Worm (Caenorhabditis elegans) whole organism, L3 larva: ENCODE results near the gene C17H12.5.
"Not testable (repeated sequence)": the region's sequence is repeated elsewhere in the genome, so short reads cannot be mapped to it uniquely, and the experiment has no call there.

ENCODE experiments used
- ZK546.5 ChIP-seq: sonication (generic microtip); optimal IDR thresholded peaks from 2 replicates; lab custom pipeline; 2017; ENCODE audit warnings: missing biosample characterization, missing genetic modification characterization
- ama-1 ChIP-seq: fragments of 150-350 bp; optimal IDR thresholded peaks from 2 replicates; lab custom pipeline; 2018
- ceh-82 ChIP-seq: fragments of 150-350 bp; optimal IDR thresholded peaks from 2 replicates; lab custom pipeline; 2014; ENCODE audit warnings: missing biosample characterization, missing genetic modification characterization
- daf-12 ChIP-seq: fragments of 150-350 bp; optimal IDR thresholded peaks from 2 replicates; lab custom pipeline; 2014; ENCODE audit warnings: missing biosample characterization, missing genetic modification reagents, missing genetic modification characterization
- egl-27 ChIP-seq: sonication (generic microtip); optimal IDR thresholded peaks from 4 replicates; lab custom pipeline; 2017; ENCODE audit warnings: missing biosample characterization, missing genetic modification reagents, missing genetic modification characterization
- egl-5 ChIP-seq: fragments of 150-350 bp; optimal IDR thresholded peaks from 2 replicates; lab custom pipeline; 2017; ENCODE audit warnings: missing biosample characterization, missing genetic modification reagents, missing genetic modification characterization, inconsistent platforms
- elt-1 ChIP-seq: fragments of 150-350 bp; optimal IDR thresholded peaks from 2 replicates; lab custom pipeline; 2014; ENCODE audit warnings: missing biosample characterization, missing genetic modification characterization
- elt-2 ChIP-seq: sonication (generic microtip); optimal IDR thresholded peaks from 2 replicates; lab custom pipeline; 2016; ENCODE audit warnings: missing genetic modification reagents, mild to moderate bottlenecking, missing genetic modification characterization, missing compliant biosample characterization
- eor-1 ChIP-seq, 2 experiments: fragments of 150-350 bp; optimal IDR thresholded peaks; 2 replicates each; lab custom pipeline; 2014 to 2018; ENCODE audit warnings: missing biosample characterization in 2 of 2, missing genetic modification characterization in 2 of 2
- fkh-10 ChIP-seq: sonication (generic microtip); optimal IDR thresholded peaks from 2 replicates; lab custom pipeline; 2017; ENCODE audit warnings: missing biosample characterization, missing genetic modification reagents, missing genetic modification characterization
- fos-1 ChIP-seq: fragments of 150-350 bp; optimal IDR thresholded peaks from 2 replicates; lab custom pipeline; 2014; ENCODE audit warnings: missing biosample characterization, missing genetic modification characterization
- hmg-11 ChIP-seq: sonication (generic microtip); optimal IDR thresholded peaks from 2 replicates; lab custom pipeline; 2016; ENCODE audit warnings: missing genetic modification characterization, missing compliant biosample characterization
- jun-1 ChIP-seq: fragments of 150-350 bp; optimal IDR thresholded peaks from 2 replicates; lab custom pipeline; 2014; ENCODE audit warnings: missing biosample characterization, missing genetic modification reagents, missing genetic modification characterization
- lin-15B ChIP-seq: fragments of 150-350 bp; optimal IDR thresholded peaks from 2 replicates; lab custom pipeline; 2014; ENCODE audit warnings: missing biosample characterization, missing genetic modification characterization
- lin-39 ChIP-seq: fragments of 150-350 bp; optimal IDR thresholded peaks from 2 replicates; lab custom pipeline; 2018; ENCODE audit warnings: missing biosample characterization, missing genetic modification reagents, missing genetic modification characterization
- lsy-12 ChIP-seq: sonication (generic microtip); optimal IDR thresholded peaks from 2 replicates; lab custom pipeline; 2016; ENCODE audit warnings: mild to moderate bottlenecking, missing genetic modification characterization, missing compliant biosample characterization
- nfya-1 ChIP-seq: sonication (generic microtip); optimal IDR thresholded peaks from 2 replicates; lab custom pipeline; 2017; ENCODE audit warnings: missing genetic modification characterization, mild to moderate bottlenecking, missing compliant biosample characterization, antibody characterized with exemption, moderate library complexity; ENCODE audit not compliant: insufficient read depth
- nhr-11 ChIP-seq: fragments of 150-350 bp; optimal IDR thresholded peaks from 2 replicates; lab custom pipeline; 2014; ENCODE audit warnings: missing biosample characterization, missing genetic modification characterization
- nhr-23 ChIP-seq: fragments of 150-350 bp; optimal IDR thresholded peaks from 2 replicates; lab custom pipeline; 2014; ENCODE audit warnings: missing biosample characterization, missing genetic modification reagents, missing genetic modification characterization
- nhr-28 ChIP-seq: fragments of 150-350 bp; optimal IDR thresholded peaks from 2 replicates; lab custom pipeline; 2014; ENCODE audit warnings: missing biosample characterization, missing genetic modification characterization
- pqm-1 ChIP-seq: fragments of 150-350 bp; optimal IDR thresholded peaks from 2 replicates; lab custom pipeline; 2017; ENCODE audit warnings: missing biosample characterization, missing genetic modification characterization, inconsistent platforms
- skn-1 ChIP-seq: fragments of 150-350 bp; optimal IDR thresholded peaks from 2 replicates; lab custom pipeline; 2014; ENCODE audit warnings: missing biosample characterization, missing genetic modification characterization
- snpc-4 ChIP-seq: fragments of 150-350 bp; optimal IDR thresholded peaks from 2 replicates; lab custom pipeline; 2014; ENCODE audit warnings: missing biosample characterization, missing genetic modification characterization
- zag-1 ChIP-seq: fragments of 150-350 bp; optimal IDR thresholded peaks from 2 replicates; lab custom pipeline; 2014; ENCODE audit warnings: missing biosample characterization, missing genetic modification characterization

The C17H12.5 gene

ce11 chrIV:6834705-6835104, 17.3 kb upstream of the C17H12.5 start:
- peak; percentile 60 for TF ChIP-seq fkh-10 (GFP tag; lab: Kevin White, UChicago)
- TF ChIP-seq nfya-1 (tag; lab: Kevin White, UChicago): peak; percentile 38
- TF ChIP-seq nhr-28: no peak
- TF ChIP-seq hmg-11: peak; percentile 31
- TF ChIP-seq lin-39: peak; percentile 17

DNA sequence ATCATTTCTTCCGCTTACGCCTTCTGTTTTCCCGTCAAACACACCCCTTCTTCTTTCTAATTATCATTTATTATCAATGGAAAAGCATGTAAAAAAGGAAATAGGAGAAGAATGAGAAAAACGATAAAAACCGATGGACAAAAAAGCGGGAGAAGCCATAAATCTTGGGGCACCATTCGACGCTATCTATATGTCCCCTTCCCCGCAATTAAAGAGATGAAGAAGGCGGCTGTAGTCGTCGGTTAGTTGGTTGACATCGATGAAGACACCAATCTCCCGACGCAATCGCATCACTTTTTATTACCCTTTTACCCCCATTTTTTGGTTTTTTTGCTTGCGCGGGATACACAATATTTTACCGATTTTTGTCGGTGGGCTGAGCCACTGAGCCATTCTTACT, 16.2 kb upstream of the C17H12.5 start:
- peak; percentile 75 for TF ChIP-seq lin-39
- TF ChIP-seq egl-5 (tag; lab: Kevin White, UChicago): peak; percentile 56
- no peak for TF ChIP-seq lin-15B (tag; lab: Kevin White, UChicago)

- TF ChIP-seq egl-27 (no peak), eor-1 (tag; optimal IDR thresholded peaks at IDR 0.05; lab: Kevin White, UChicago) (no peak), egl-5 (tag; lab: Kevin White, UChicago) (no peak), zag-1 (tag; lab: Kevin White, UChicago) (no peak), elt-1 (tag; lab: Kevin White, UChicago) (no peak), ama-1 (lab: Kevin White, UChicago) (no peak), nhr-23 (no peak), lsy-12 (tag; lab: Kevin White, UChicago) (no peak), nfya-1 (tag; lab: Kevin White, UChicago) (no peak), jun-1 (tag; lab: Kevin White, UChicago) (no peak), nhr-11 (tag; lab: Kevin White, UChicago) (no peak), snpc-4 (no peak)
- TF ChIP-seq, all 47 proteins: peak for 0
Observed at ce11 chrIV:6832194-6832593, 14.7 kb upstream of the C17H12.5 start.

ce11 chrIV:6829902-6830301, 12.4 kb upstream of the C17H12.5 start, which contains the start of gene H20E11.1:
H20E11.1 (plus strand) TSS chrIV:6830145.
- no peak for TF ChIP-seq daf-12
- peak; percentile 89 for TF ChIP-seq pqm-1 (tag; lab: Kevin White, UChicago)
- peak; percentile 71 for TF ChIP-seq elt-2 (tag; lab: Kevin White, UChicago)

- not testable (repeated sequence) for TF ChIP-seq skn-1, zag-1, ceh-82 (tag; lab: Kevin White, UChicago)
Observed at ce11 chrIV:6827477-6827876, 10.0 kb upstream of the C17H12.5 start, which contains the start of gene H20E11.2. H20E11.2 (plus strand) TSS chrIV:6827777.

DNA sequence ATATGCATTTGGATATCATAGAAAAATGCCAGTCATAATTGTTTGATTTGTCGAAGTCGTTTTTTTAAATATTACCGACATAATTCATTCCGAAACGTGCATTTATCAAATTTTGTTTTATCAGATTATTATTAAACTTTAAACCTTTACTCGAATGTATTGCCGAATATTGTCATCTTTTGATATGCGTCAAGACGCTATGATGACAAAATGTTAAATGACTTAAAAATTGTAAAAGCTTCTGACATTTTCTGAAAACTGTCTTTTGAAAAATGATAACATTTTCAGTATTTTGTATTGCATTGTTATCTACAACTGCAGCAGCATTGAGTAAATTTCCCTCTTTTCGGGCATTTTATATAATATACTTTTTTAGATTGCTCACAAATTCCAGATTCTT, 7.2 kb upstream of the C17H12.5 start, which contains the start of gene H20E11.3:
H20E11.3 (plus strand) TSS at position 195 of the 400 bp plus-strand sequence.
- TF ChIP-seq nhr-11 (tag; lab: Kevin White, UChicago) (no peak), ZK546.5 (tag; lab: Kevin White, UChicago) (no peak), elt-2 (tag; lab: Kevin White, UChicago) (peak; percentile 56)

- TF ChIP-seq egl-5 (tag; lab: Kevin White, UChicago) (no peak), fos-1 (tag; lab: Kevin White, UChicago) (no peak), fkh-10 (GFP tag; lab: Kevin White, UChicago) (no peak)
Observed at ce11 chrIV:6822406-6822805, 5.0 kb upstream of the C17H12.5 start, which contains the start of gene C17H12.6. C17H12.6 (minus strand) TSS chrIV:6822506.

- TF ChIP-seq eor-1 (tag; optimal IDR thresholded peaks at IDR 0.05; lab: Kevin White, UChicago) (no peak), lsy-12 (tag; lab: Kevin White, UChicago) (no peak)
- TF ChIP-seq, all 47 proteins: peak for 0
Observed at ce11 chrIV:6821709-6822108, 4.3 kb upstream of the C17H12.5 start.

DNA sequence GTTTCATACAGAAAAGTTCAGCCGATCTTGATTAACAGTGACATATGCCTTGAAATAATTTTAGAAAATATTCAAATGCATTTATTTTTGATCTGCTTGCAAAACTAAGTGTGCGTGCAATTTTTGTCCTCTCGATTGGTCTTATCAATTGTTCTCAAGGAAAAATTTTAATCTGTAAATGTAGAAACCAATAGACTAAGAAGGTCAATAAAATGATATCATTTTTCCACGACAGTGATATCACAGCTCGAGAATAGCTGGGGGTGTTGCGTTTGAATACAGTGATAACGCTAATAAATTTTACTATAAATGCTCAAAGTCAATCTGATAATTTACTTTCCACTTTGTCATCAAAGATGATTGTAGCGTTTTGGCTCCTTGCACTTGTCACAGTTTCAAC, 915 bp upstream of the C17H12.5 start, which contains the start of gene C17H12.8:
C17H12.8 (plus strand) TSS at position 335 of the 400 bp plus-strand sequence.
- no peak for TF ChIP-seq zag-1 (tag; lab: Kevin White, UChicago)
- peak; percentile 55 for TF ChIP-seq pqm-1 (tag; lab: Kevin White, UChicago)
- peak; percentile 86 for TF ChIP-seq elt-2 (tag; lab: Kevin White, UChicago)
